Fruit fly (Drosophila melanogaster) whole organism, prepupa: Measurements from ENCODE around the gene RPA3.

Experiments
- Blimp-1 ChIP-seq: fragments of 200-800 bp; sonication (Bioruptor generic); optimal IDR thresholded peaks from 3 replicates; lab custom pipeline; 2017; ENCODE audit warnings: missing biosample characterization, missing genetic modification characterization, mild to moderate bottlenecking, moderate library complexity, missing genetic modification reagents
- CG11294 ChIP-seq: fragments of 200-800 bp; sonication (Bioruptor generic); IDR thresholded peaks from 2 replicates; pipeline ENCODE4 v1.3.6; 2022; ENCODE audit warnings: missing biosample characterization, missing genetic modification characterization
- CG11762 ChIP-seq: fragments of 200-800 bp; sonication (Bioruptor generic); optimal IDR thresholded peaks from 3 replicates; lab custom pipeline; 2016; ENCODE audit warnings: missing biosample characterization, missing genetic modification characterization; ENCODE audit not compliant: insufficient read depth
- CG11902 ChIP-seq: fragments of 200-800 bp; sonication (Bioruptor generic); optimal IDR thresholded peaks from 3 replicates; lab custom pipeline; 2016; ENCODE audit warnings: missing biosample characterization, missing genetic modification characterization
- CG15336 ChIP-seq: fragments of 200-800 bp; sonication (Bioruptor generic); IDR thresholded peaks from 2 replicates; pipeline ENCODE4 v1.3.6; 2022; ENCODE audit warnings: missing biosample characterization, missing genetic modification characterization
- CG1621 ChIP-seq: fragments of 200-800 bp; sonication (Bioruptor generic); optimal IDR thresholded peaks from 3 replicates; lab custom pipeline; 2018; ENCODE audit warnings: missing biosample characterization, mild to moderate bottlenecking, missing genetic modification characterization
- CG16779 ChIP-seq: fragments of 200-800 bp; sonication (Bioruptor generic); optimal IDR thresholded peaks from 3 replicates; lab custom pipeline; 2017; ENCODE audit warnings: missing biosample characterization, mild to moderate bottlenecking, missing genetic modification characterization
- CG3032 ChIP-seq: fragments of 200-800 bp; optimal IDR thresholded peaks from 2 replicates; lab custom pipeline; 2019; ENCODE audit warnings: missing biosample characterization, mild to moderate bottlenecking, missing genetic modification characterization, moderate library complexity
- CG32006 ChIP-seq: fragments of 200-800 bp; sonication (Bioruptor generic); optimal IDR thresholded peaks from 3 replicates; lab custom pipeline; 2017; ENCODE audit warnings: missing biosample characterization, mild to moderate bottlenecking, missing genetic modification characterization
- CG4318 ChIP-seq: fragments of 200-800 bp; sonication (Bioruptor generic); optimal IDR thresholded peaks from 3 replicates; lab custom pipeline; 2017; ENCODE audit warnings: missing biosample characterization, mild to moderate bottlenecking, missing genetic modification characterization
- CG6163 ChIP-seq: fragments of 200-800 bp; sonication (Bioruptor generic); IDR thresholded peaks from 3 replicates; pipeline ENCODE4 v1.3.6; 2022; ENCODE audit warnings: missing biosample characterization, missing genetic modification characterization
- CG6276 ChIP-seq: fragments of 200-800 bp; sonication (Bioruptor generic); optimal IDR thresholded peaks from 2 replicates; lab custom pipeline; 2017; ENCODE audit warnings: missing biosample characterization, mild to moderate bottlenecking, missing genetic modification characterization
- CG6792 ChIP-seq: fragments of 200-800 bp; sonication (Bioruptor generic); optimal IDR thresholded peaks from 3 replicates; lab custom pipeline; 2016; ENCODE audit warnings: missing biosample characterization, missing genetic modification characterization
- CG6808 ChIP-seq: fragments of 200-800 bp; sonication (Bioruptor generic); optimal IDR thresholded peaks from 3 replicates; lab custom pipeline; 2017; ENCODE audit warnings: missing biosample characterization, missing genetic modification characterization, mild to moderate bottlenecking, moderate library complexity, missing genetic modification reagents
- CG6854 ChIP-seq: fragments of 200-800 bp; sonication (Bioruptor generic); optimal IDR thresholded peaks from 2 replicates; lab custom pipeline; 2017; ENCODE audit warnings: missing biosample characterization, mild to moderate bottlenecking, missing genetic modification characterization
- CG7368 ChIP-seq: fragments of 200-800 bp; sonication (Bioruptor generic); optimal IDR thresholded peaks from 3 replicates; lab custom pipeline; 2016; ENCODE audit warnings: missing biosample characterization, missing genetic modification characterization
- CG8119 ChIP-seq: fragments of 200-800 bp; sonication (Bioruptor generic); IDR thresholded peaks from 3 replicates; pipeline ENCODE4 v1.3.6; 2022; ENCODE audit warnings: missing biosample characterization, missing genetic modification characterization
- CG8319 ChIP-seq: fragments of 200-800 bp; sonication (Bioruptor generic); optimal IDR thresholded peaks from 3 replicates; lab custom pipeline; 2016; ENCODE audit warnings: missing biosample characterization, missing genetic modification characterization
- CG9139 ChIP-seq: fragments of 200-800 bp; sonication (Bioruptor generic); optimal IDR thresholded peaks from 3 replicates; lab custom pipeline; 2017; ENCODE audit warnings: missing biosample characterization, mild to moderate bottlenecking, missing genetic modification characterization
- Eip75B ChIP-seq: fragments of 200-800 bp; sonication (Bioruptor generic); optimal IDR thresholded peaks from 3 replicates; lab custom pipeline; 2016; ENCODE audit warnings: missing biosample characterization, missing genetic modification characterization
- Eip78C ChIP-seq: fragments of 200-800 bp; sonication (Bioruptor generic); peaks from one replicate; lab custom pipeline; 2016; ENCODE audit warnings: missing biosample characterization, missing genetic modification characterization
- Eip93F ChIP-seq: fragments of 200-800 bp; sonication (Bioruptor generic); optimal IDR thresholded peaks from 2 replicates; lab custom pipeline; 2016; ENCODE audit warnings: missing biosample characterization, mild to moderate bottlenecking, missing genetic modification characterization
- Ets21C ChIP-seq: fragments of 200-800 bp; sonication (Bioruptor generic); optimal IDR thresholded peaks from 3 replicates; lab custom pipeline; 2016; ENCODE audit warnings: missing biosample characterization, missing genetic modification characterization
- Ets96B ChIP-seq: fragments of 200-800 bp; optimal IDR thresholded peaks from 2 replicates; lab custom pipeline; 2019; ENCODE audit warnings: missing biosample characterization, mild to moderate bottlenecking, missing genetic modification characterization, moderate library complexity
- Gug ChIP-seq: fragments of 200-800 bp; sonication (Bioruptor generic); IDR thresholded peaks from 2 replicates; pipeline ENCODE4 v1.3.6; 2022; ENCODE audit warnings: missing biosample characterization, missing genetic modification characterization
- Hr38 ChIP-seq: sonication (Bioruptor generic); optimal IDR thresholded peaks from 2 replicates; lab custom pipeline; 2016; ENCODE audit warnings: missing biosample characterization, missing genetic modification characterization
- Hr39 ChIP-seq: fragments of 200-800 bp; sonication (Bioruptor generic); optimal IDR thresholded peaks from 2 replicates; lab custom pipeline; 2016; ENCODE audit warnings: missing biosample characterization, missing genetic modification characterization
- Lpt ChIP-seq: fragments of 200-800 bp; sonication (Bioruptor generic); optimal IDR thresholded peaks from 3 replicates; lab custom pipeline; 2016; ENCODE audit warnings: missing biosample characterization, missing genetic modification characterization
- OdsH ChIP-seq: fragments of 200-800 bp; sonication (Bioruptor generic); optimal IDR thresholded peaks from 3 replicates; lab custom pipeline; 2016; ENCODE audit warnings: missing biosample characterization, missing genetic modification characterization
- Sox102F ChIP-seq: fragments of 200-800 bp; sonication (Bioruptor generic); optimal IDR thresholded peaks from 2 replicates; lab custom pipeline; 2016; ENCODE audit warnings: missing biosample characterization, mild to moderate bottlenecking, missing genetic modification characterization
- Sox14 ChIP-seq: fragments of 200-800 bp; sonication (Bioruptor generic); optimal IDR thresholded peaks from 3 replicates; lab custom pipeline; 2016; ENCODE audit warnings: missing biosample characterization, missing genetic modification characterization
- Sox15 ChIP-seq: fragments of 200-800 bp; sonication (Bioruptor generic); optimal IDR thresholded peaks from 3 replicates; lab custom pipeline; 2016; ENCODE audit warnings: missing biosample characterization, missing genetic modification characterization
- acj6 ChIP-seq: fragments of 200-800 bp; sonication (Bioruptor generic); optimal IDR thresholded peaks from 3 replicates; lab custom pipeline; 2016; ENCODE audit warnings: missing biosample characterization, missing genetic modification characterization
- cyc ChIP-seq: fragments of 200-800 bp; sonication (Bioruptor generic); optimal IDR thresholded peaks from 3 replicates; lab custom pipeline; 2016; ENCODE audit warnings: missing biosample characterization, missing genetic modification characterization
- dac ChIP-seq: fragments of 200-800 bp; sonication (Bioruptor generic); optimal IDR thresholded peaks from 2 replicates; lab custom pipeline; 2017; ENCODE audit warnings: missing biosample characterization, mild to moderate bottlenecking, missing genetic modification characterization
- eg ChIP-seq: fragments of 200-800 bp; sonication (Bioruptor generic); IDR thresholded peaks from 3 replicates; pipeline ENCODE4 v1.3.6; 2022; ENCODE audit warnings: missing biosample characterization, missing genetic modification characterization
- esn ChIP-seq: fragments of 200-800 bp; sonication (Bioruptor generic); optimal IDR thresholded peaks from 2 replicates; lab custom pipeline; 2016; ENCODE audit warnings: missing biosample characterization, mild to moderate bottlenecking, missing genetic modification characterization, moderate library complexity
- fkh ChIP-seq: fragments of 200-800 bp; sonication (Bioruptor generic); optimal IDR thresholded peaks from 3 replicates; lab custom pipeline; 2017; ENCODE audit warnings: missing biosample characterization, mild to moderate bottlenecking, missing genetic modification characterization, moderate library complexity
- lz ChIP-seq: fragments of 200-800 bp; sonication (Bioruptor generic); optimal IDR thresholded peaks from 3 replicates; lab custom pipeline; 2016; ENCODE audit warnings: missing biosample characterization, missing genetic modification characterization
- salr ChIP-seq, 2 experiments: fragments of 200-800 bp; sonication (Bioruptor generic); optimal IDR thresholded peaks; 3 replicates each; lab custom pipeline; 2016 to 2018; ENCODE audit warnings: missing biosample characterization in 2 of 2, missing genetic modification characterization in 2 of 2, mild to moderate bottlenecking in 1 of 2
- ss ChIP-seq, 2 experiments: fragments of 200-800 bp; sonication (Bioruptor generic); optimal IDR thresholded peaks; 2 replicates in 1 of 2; 3 replicates in 1 of 2; lab custom pipeline; 2017 to 2018; ENCODE audit warnings: mild to moderate bottlenecking in 2 of 2, missing biosample characterization in 2 of 2, missing genetic modification characterization in 2 of 2, moderate library complexity in 1 of 2
- svp ChIP-seq: fragments of 200-800 bp; sonication (Bioruptor generic); peaks from one replicate; lab custom pipeline; 2016; ENCODE audit warnings: missing biosample characterization, missing genetic modification characterization
- vri ChIP-seq: fragments of 200-800 bp; sonication (Bioruptor generic); optimal IDR thresholded peaks from 3 replicates; lab custom pipeline; 2016; ENCODE audit warnings: missing biosample characterization, mild to moderate bottlenecking, missing genetic modification characterization

RPA3 gene

dm6 chrX:11611056-11611644, 4.5 kb downstream of the RPA3 start:
- TF ChIP-seq Ets21C (no peak), fkh (GFP tag; lab: Kevin White, UChicago) (peak; percentile 24), CG8319 (GFP tag; lab: Kevin White, UChicago) (no peak), eg (no peak), CG4318 (no peak), Eip78C (peak; percentile 27), CG6163 (GFP tag; lab: Robert Waterston, UW) (peak; percentile 28; the same call in 1 of the 3 replicates), salr (GFP tag; optimal IDR thresholded peaks at IDR 0.05; lab: Kevin White, UChicago) (no peak), CG15336 (GFP tag; lab: Robert Waterston, UW) (0 out of 2 replicates have a peak, but pooled peaks have one; percentile 10), CG6854 (peak; percentile 19), Sox15 (no peak), ss (GFP tag; optimal IDR thresholded peaks at IDR 0.05; lab: Kevin White, UChicago) (peak in 1 of 2 experiments; percentile 44)

dm6 chrX:11604094-11604493, 11.5 kb downstream of the RPA3 start, which contains the start of gene CG2533:
CG2533 (minus strand) TSS chrX:11604194.
- TF ChIP-seq CG6276 (GFP tag; lab: Kevin White, UChicago) = no peak
- no peak for TF ChIP-seq Gug (GFP tag; lab: Robert Waterston, UW)
- TF ChIP-seq CG6163 (GFP tag; lab: Robert Waterston, UW) = no peak
- no peak for TF ChIP-seq lz
- TF ChIP-seq CG16779 (tag; lab: Kevin White, UChicago) = no peak
- no peak for TF ChIP-seq OdsH (GFP tag; lab: Kevin White, UChicago)
- no peak for TF ChIP-seq vri (GFP tag; lab: Kevin White, UChicago)
- TF ChIP-seq dac (GFP tag; lab: Kevin White, UChicago) = no peak
- no peak for TF ChIP-seq Lpt (GFP tag; lab: Kevin White, UChicago)

- TF ChIP-seq fkh (GFP tag; lab: Kevin White, UChicago) = peak; percentile 35
- no peak for TF ChIP-seq Sox14 (GFP tag; lab: Kevin White, UChicago)
- TF ChIP-seq vri (GFP tag; lab: Kevin White, UChicago) = peak; percentile 58
Measured at dm6 chrX:11601408-11601807, 14.2 kb downstream of the RPA3 start.

- TF ChIP-seq CG6276 (GFP tag; lab: Kevin White, UChicago) (no peak), Blimp-1 (GFP tag; lab: Kevin White, UChicago) (peak; percentile 39), Eip93F (GFP tag; lab: Kevin White, UChicago) (no peak), CG16779 (tag; lab: Kevin White, UChicago) (no peak), Eip75B (GFP tag; lab: Kevin White, UChicago) (no peak), CG8119 (no peak), Ets96B (tag; lab: Kevin White, UChicago) (peak; percentile 18), CG8319 (GFP tag; lab: Kevin White, UChicago) (peak; percentile 6), fkh (GFP tag; lab: Kevin White, UChicago) (no peak), CG4318 (no peak), CG7368 (GFP tag; lab: Kevin White, UChicago) (peak; percentile 28), CG1621 (tag; lab: Kevin White, UChicago) (no peak), ss (GFP tag; optimal IDR thresholded peaks at IDR 0.05; lab: Kevin White, UChicago) (peak in 1 of 2 experiments; percentile 47), CG11902 (peak; percentile 7), CG6854 (no peak), acj6 (GFP tag; lab: Kevin White, UChicago) (peak; percentile 25), esn (GFP tag; lab: Kevin White, UChicago) (peak; percentile 70), Hr38 (no peak), CG11762 (GFP tag; lab: Kevin White, UChicago) (peak; percentile 32), CG32006 (GFP tag; lab: Kevin White, UChicago) (no peak), Sox102F (GFP tag; lab: Kevin White, UChicago) (no peak), CG6808 (no peak), cyc (peak; percentile 52), CG11294 (GFP tag; lab: Robert Waterston, UW) (no peak), lz (peak; percentile 56), CG6792 (GFP tag; lab: Kevin White, UChicago) (peak; percentile 31), CG15336 (GFP tag; lab: Robert Waterston, UW) (no peak), CG3032 (peak; percentile 5), CG9139 (GFP tag; lab: Kevin White, UChicago) (peak; percentile 3), Ets21C (peak; percentile 22), svp (GFP tag; lab: Kevin White, UChicago) (peak; percentile 90), Hr39 (GFP tag; lab: Kevin White, UChicago) (peak; percentile 52)
Measured at dm6 chrX:11600795-11601358, 14.8 kb downstream of the RPA3 start.
